Fruit fly (Drosophila melanogaster): ENCODE results near the gene CG42726.

DNA sequence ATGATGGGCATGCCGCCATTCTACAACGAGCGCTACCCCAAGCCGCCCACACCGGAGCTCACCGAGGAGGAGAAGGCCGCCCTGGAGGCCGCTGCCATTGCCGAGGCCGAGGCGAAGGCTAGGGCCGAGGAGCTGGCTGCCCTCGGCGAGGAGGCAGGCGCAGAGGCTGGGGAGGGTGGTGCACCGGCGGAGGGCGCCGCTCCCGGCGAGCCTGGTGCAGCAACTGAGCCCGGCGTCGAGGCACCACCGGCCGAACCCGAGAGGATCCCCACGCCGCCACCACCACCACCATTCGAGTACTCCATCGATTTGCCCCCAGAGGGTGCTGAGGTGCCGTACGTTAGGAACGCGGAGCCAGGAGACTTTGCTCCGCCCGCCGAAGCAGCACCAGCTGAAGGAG, 42.6 kb upstream of the CG42726 start:
- TF ChIP-seq insv (optimal IDR thresholded peaks at IDR 0.05) (no peak), Myc (optimal IDR thresholded peaks at IDR 0.05) (no peak)

All from Kc167 (cell line).